Worm (Caenorhabditis elegans): ENCODE measurements around the gene Y14H12B.2.

ce11 chrII:3935990-3936389 is 2.5 kb upstream of the Y14H12B.2 start:
- TF ChIP-seq nfya-1 (tag; optimal IDR thresholded peaks at IDR 0.05; ENCODE audit: borderline replicate concordance, insufficient read depth) (no peak), pha-4 (tag; optimal IDR thresholded peaks at IDR 0.05) (no peak), mel-28 (tag; optimal IDR thresholded peaks at IDR 0.05; ENCODE audit: borderline replicate concordance) (no peak), cebp-2 (GFP tag; IDR thresholded peaks at IDR 0.05) (no peak), ceh-27 (GFP tag; optimal IDR thresholded peaks at IDR 0.05) (no peak), bed-2 (GFP tag; IDR thresholded peaks at IDR 0.05) (no peak), madf-8 (GFP tag; conservative IDR thresholded peaks at IDR 0.05) (peak; percentile 82), sptf-2 (GFP tag; optimal IDR thresholded peaks at IDR 0.05) (no peak), egl-44 (GFP tag; IDR thresholded peaks at IDR 0.05) (no peak), unc-130 (GFP tag; optimal IDR thresholded peaks at IDR 0.05) (no peak), let-607 (tag; optimal IDR thresholded peaks at IDR 0.05) (no peak), nhr-80 (tag; optimal IDR thresholded peaks at IDR 0.05) (no peak), ama-1 (optimal IDR thresholded peaks at IDR 0.05) (no peak), ama-1 (GFP tag; optimal IDR thresholded peaks at IDR 0.05) (no peak), K11D2.4 (GFP tag; IDR thresholded peaks at IDR 0.05) (no peak)

Data from whole organism, young adult.